Fruit fly (Drosophila melanogaster): ENCODE data around the gene GCS2beta.

- TF ChIP-seq Sox14 (GFP tag; optimal IDR thresholded peaks at IDR 0.05) (peak; percentile 46), CG16779 (tag; optimal IDR thresholded peaks at IDR 0.05) (no peak), CG6792 (GFP tag; optimal IDR thresholded peaks at IDR 0.05) (peak; percentile 30), Ets96B (tag; optimal IDR thresholded peaks at IDR 0.05) (peak; percentile 6), svp (GFP tag) (no peak), CG34406 (GFP tag; optimal IDR thresholded peaks at IDR 0.05) (no peak), CG8319 (GFP tag; optimal IDR thresholded peaks at IDR 0.05) (no peak), dac (GFP tag; optimal IDR thresholded peaks at IDR 0.05) (no peak), lz (GFP tag; optimal IDR thresholded peaks at IDR 0.05) (peak; percentile 7), Sox102F (GFP tag; optimal IDR thresholded peaks at IDR 0.05) (no peak), OdsH (GFP tag; optimal IDR thresholded peaks at IDR 0.05) (peak; percentile 46), CG8632 (GFP tag; optimal IDR thresholded peaks at IDR 0.05) (peak; percentile 24), Hr4 (GFP tag; optimal IDR thresholded peaks at IDR 0.05) (peak; percentile 58), Sox15 (GFP tag; optimal IDR thresholded peaks at IDR 0.05) (no peak)
Measured at dm6 chr2L:17466950-17467349, 17.2 kb downstream of the GCS2beta start.

Measured in whole organism, prepupa.